Fruit fly (Drosophila melanogaster) S2 (cell line): ENCODE data around the gene CG13060.

ENCODE experiments used
- CG8478 ChIP-seq: fragments of >200 bp; optimal IDR thresholded peaks from 2 replicates; lab custom pipeline; 2018
- CTCF ChIP-seq, 2 experiments: fragments of >200 bp; optimal IDR thresholded peaks; 2 replicates each; lab custom pipeline; 2018

dm6 chr3L:16303078-16303477 lies 16.6 kb upstream of the CG13060 start, which contains the start of gene CG13044:
- TF ChIP-seq CTCF (optimal IDR thresholded peaks at IDR 0.05; lab: Kevin White, UChicago) (no peak), CG8478 (lab: Kevin White, UChicago) (no peak)
